Worm (Caenorhabditis elegans) whole organism, mixed stage, embryonic: ENCODE data around the gene T23F11.6.

Experiments
- elt-1 ChIP-seq: sonication (generic microtip); optimal IDR thresholded peaks from 2 replicates; lab custom pipeline; 2017; ENCODE audit warnings: missing genetic modification characterization, mild to moderate bottlenecking, missing compliant biosample characterization, antibody characterized with exemption, moderate library complexity, borderline replicate concordance; ENCODE audit not compliant: insufficient read depth
- lsy-2 ChIP-seq: fragments of 150-350 bp; optimal IDR thresholded peaks from 2 replicates; lab custom pipeline; 2014; ENCODE audit warnings: missing biosample characterization, missing genetic modification characterization
- unc-62 ChIP-seq: fragments of 150-350 bp; optimal IDR thresholded peaks from 2 replicates; lab custom pipeline; 2014; ENCODE audit warnings: missing biosample characterization, missing genetic modification reagents, missing genetic modification characterization

DNA sequence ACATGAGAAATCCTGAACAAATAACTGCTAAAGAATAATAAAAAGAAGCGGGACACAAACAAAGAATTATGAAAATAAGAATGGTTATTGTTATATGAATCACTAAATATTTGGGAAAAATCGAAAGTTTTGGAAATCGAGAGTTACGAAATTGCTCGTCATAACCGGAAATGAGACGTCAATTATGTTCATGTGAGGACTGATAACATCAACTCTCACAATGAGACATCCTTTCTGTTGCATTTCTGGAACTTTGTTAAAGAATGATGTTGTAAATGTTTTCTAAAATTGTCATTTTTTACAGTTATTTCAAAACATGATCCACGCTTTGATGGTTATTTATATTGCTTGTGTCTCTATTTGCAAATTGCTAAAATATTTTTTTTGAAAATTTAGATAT, at the start of gene T23F11.6:
- no peak for TF ChIP-seq lsy-2 (tag; lab: Kevin White, UChicago)
- no peak for TF ChIP-seq elt-1 (tag; lab: Kevin White, UChicago)
- no peak for TF ChIP-seq unc-62 (GFP tag; lab: Kevin White, UChicago)
